Fruit fly (Drosophila melanogaster): Measurements from ENCODE around the gene sim.
A peak's percentile ranks its signal among the peaks of the same experiment; 100 is the strongest.

Gene sim

dm6 chr3R:13068022-13068421 lies 10.5 kb downstream of the sim start (continued):
- peak; percentile 86 for TF ChIP-seq vvl (GFP tag; IDR thresholded peaks at IDR 0.05)
- peak; percentile 49 for TF ChIP-seq Abd-B (GFP tag; optimal IDR thresholded peaks at IDR 0.05)
- no peak for TF ChIP-seq CG30020 (tag; optimal IDR thresholded peaks at IDR 0.05)
- no peak for TF ChIP-seq CG17612 (GFP tag; IDR thresholded peaks at IDR 0.05)
- TF ChIP-seq cato (GFP tag; optimal IDR thresholded peaks at IDR 0.05; ENCODE audit: borderline replicate concordance): peak; percentile 71
- TF ChIP-seq btn (GFP tag; optimal IDR thresholded peaks at IDR 0.05): peak; percentile 84
- TF ChIP-seq Lhr (GFP tag; optimal IDR thresholded peaks at IDR 0.05): peak; percentile 86
- TF ChIP-seq ham (GFP tag; IDR thresholded peaks at IDR 0.05): no peak
- no peak for TF ChIP-seq nom (GFP tag; optimal IDR thresholded peaks at IDR 0.05)
- peak; percentile 96 for TF ChIP-seq Sox102F (GFP tag; optimal IDR thresholded peaks at IDR 0.05)
- peak; percentile 69 for TF ChIP-seq Nf-YC (tag; optimal IDR thresholded peaks at IDR 0.05)
- 0 out of 2 replicates have a peak, but pooled peaks have one; percentile 28 for TF ChIP-seq CG10321 (GFP tag; IDR thresholded peaks at IDR 0.05)
- no peak for TF ChIP-seq gfzf (GFP tag; optimal IDR thresholded peaks at IDR 0.05)
- TF ChIP-seq CG10979 (tag; optimal IDR thresholded peaks at IDR 0.05): peak; percentile 83
- peak; percentile 85 for TF ChIP-seq Dek (tag; optimal IDR thresholded peaks at IDR 0.05)
- no peak for TF ChIP-seq Bgb (GFP tag; IDR thresholded peaks at IDR 0.05; ENCODE audit: partially characterized antibody)
- 0 out of 4 replicates have a peak, but pooled peaks have one; percentile 11 for TF ChIP-seq Gug (GFP tag; IDR thresholded peaks at IDR 0.05)
- TF ChIP-seq wor (GFP tag; IDR thresholded peaks at IDR 0.05): no peak
- TF ChIP-seq CG2875 (GFP tag; optimal IDR thresholded peaks at IDR 0.05): peak; percentile 97
- peak; percentile 82 for TF ChIP-seq CG7556 (GFP tag; optimal IDR thresholded peaks at IDR 0.05)
- TF ChIP-seq Ets97D (GFP tag; optimal IDR thresholded peaks at IDR 0.05): peak; percentile 27
- TF ChIP-seq pita (GFP tag; optimal IDR thresholded peaks at IDR 0.05): no peak
- TF ChIP-seq CG2120 (GFP tag; optimal IDR thresholded peaks at IDR 0.05): peak; percentile 24
- TF ChIP-seq ttk (GFP tag; IDR thresholded peaks at IDR 0.05): peak; percentile 55; the same call in 1 of the 2 replicates
- TF ChIP-seq ato (GFP tag; IDR thresholded peaks at IDR 0.05; ENCODE audit: partially characterized antibody): no peak
- peak; percentile 63 for TF ChIP-seq CTCF (GFP tag; optimal IDR thresholded peaks at IDR 0.05)
- TF ChIP-seq Nf-YA (GFP tag; IDR thresholded peaks at IDR 0.05): peak; percentile 72
- TF ChIP-seq Rfx (GFP tag; IDR thresholded peaks at IDR 0.05): peak; percentile 47
- TF ChIP-seq kni (GFP tag; optimal IDR thresholded peaks at IDR 0.05): peak; percentile 79
- peak; percentile 64 for TF ChIP-seq NC2α (GFP tag; optimal IDR thresholded peaks at IDR 0.05)
- peak; percentile 77 for TF ChIP-seq HLHmδ (GFP tag; optimal IDR thresholded peaks at IDR 0.05)
- TF ChIP-seq CG6175 (GFP tag; IDR thresholded peaks at IDR 0.05): no peak
- TF ChIP-seq Hand (GFP tag; optimal IDR thresholded peaks at IDR 0.05): no peak
- peak; percentile 89 for TF ChIP-seq ash1 (GFP tag; optimal IDR thresholded peaks at IDR 0.05)
- TF ChIP-seq H2.0 (GFP tag; IDR thresholded peaks at IDR 0.05): peak; percentile 53
- no peak for TF ChIP-seq Doc2 (GFP tag; IDR thresholded peaks at IDR 0.05)
- TF ChIP-seq Trl (optimal IDR thresholded peaks at IDR 0.05): no peak
- peak; percentile 88 for TF ChIP-seq Trl (GFP tag; optimal IDR thresholded peaks at IDR 0.05)
- no peak for TF ChIP-seq dati (GFP tag; IDR thresholded peaks at IDR 0.05)
- TF ChIP-seq CG4328 (GFP tag; optimal IDR thresholded peaks at IDR 0.05): peak; percentile 70
- peak; percentile 70 for TF ChIP-seq pfk (GFP tag; optimal IDR thresholded peaks at IDR 0.05)
- no peak for TF ChIP-seq Dfd (GFP tag; optimal IDR thresholded peaks at IDR 0.05)
- TF ChIP-seq Sin3A (optimal IDR thresholded peaks at IDR 0.05): no peak
- TF ChIP-seq caup (GFP tag; optimal IDR thresholded peaks at IDR 0.05; ENCODE audit: severe bottlenecking): peak; percentile 93
- 0 out of 3 replicates have a peak, but pooled peaks have one; percentile 36 for TF ChIP-seq Dbx (GFP tag; IDR thresholded peaks at IDR 0.05)
- no peak for TF ChIP-seq CG8478 (optimal IDR thresholded peaks at IDR 0.05)
- TF ChIP-seq CG15514 (GFP tag; optimal IDR thresholded peaks at IDR 0.05): peak; percentile 76
- TF ChIP-seq CG17385 (GFP tag; optimal IDR thresholded peaks at IDR 0.05): peak; percentile 67
- no peak for TF ChIP-seq wdn (GFP tag; IDR thresholded peaks at IDR 0.05)
- no peak for TF ChIP-seq twi (tag; optimal IDR thresholded peaks at IDR 0.05)
- TF ChIP-seq Sry-δ (GFP tag; optimal IDR thresholded peaks at IDR 0.05): peak; percentile 46
- no peak for TF ChIP-seq Oaz (GFP tag; IDR thresholded peaks at IDR 0.05)
- TF ChIP-seq ranshi (GFP tag; IDR thresholded peaks at IDR 0.05): peak; percentile 77

Data from whole organism, embryonic.